Worm (Caenorhabditis elegans): ENCODE data around the gene ceh-18.
A peak's percentile ranks its signal among the peaks of the same experiment; 100 is the strongest.

The ceh-18 gene

DNA sequence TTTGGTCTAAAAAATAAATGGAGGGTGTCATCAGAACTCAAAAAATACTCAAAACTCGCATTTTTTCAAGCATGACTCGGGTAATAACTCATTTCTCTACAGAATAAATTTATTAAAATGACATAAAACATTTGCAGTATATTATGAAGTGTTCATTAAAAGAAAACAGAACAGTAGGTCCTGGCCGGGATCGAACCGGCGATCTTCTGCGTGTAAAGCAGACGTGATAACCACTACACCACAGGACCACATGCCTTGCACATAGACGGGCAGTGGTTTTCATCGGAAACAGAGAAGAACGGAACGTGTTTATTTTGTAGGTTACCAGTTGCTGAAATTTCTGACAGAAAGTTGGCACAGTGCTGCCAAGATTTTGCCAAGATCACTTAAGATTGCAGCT lies 64.2 kb downstream of the ceh-18 start (continued):
- TF ChIP-seq ztf-22 (GFP tag; optimal IDR thresholded peaks at IDR 0.05) = no peak
- TF ChIP-seq die-1 (tag; optimal IDR thresholded peaks at IDR 0.05) = peak; percentile 83
- peak; percentile 22 for TF ChIP-seq B0035.1 (tag; optimal IDR thresholded peaks at IDR 0.05)
- peak; percentile 37 for TF ChIP-seq nhr-80 (tag; optimal IDR thresholded peaks at IDR 0.05)
- TF ChIP-seq C17E4.6 (GFP tag; IDR thresholded peaks at IDR 0.05) = no peak
- TF ChIP-seq lag-1 (GFP tag; IDR thresholded peaks at IDR 0.05) = no peak
- TF ChIP-seq rcor-1 (GFP tag; IDR thresholded peaks at IDR 0.05) = peak; percentile 77
- peak; percentile 32 for TF ChIP-seq athp-1 (tag; optimal IDR thresholded peaks at IDR 0.05)
- TF ChIP-seq ets-4 (GFP tag; optimal IDR thresholded peaks at IDR 0.05) = no peak
- peak; percentile 42 for TF ChIP-seq attf-5 (GFP tag; optimal IDR thresholded peaks at IDR 0.05)
- TF ChIP-seq Y79H2A.3 (GFP tag; conservative IDR thresholded peaks at IDR 0.05) = peak; percentile 49; the same call in 1 of the 2 replicates
- no peak for TF ChIP-seq xnd-1 (tag; optimal IDR thresholded peaks at IDR 0.05)
- TF ChIP-seq chd-7 (tag; optimal IDR thresholded peaks at IDR 0.05) = peak; percentile 21
- TF ChIP-seq nhr-90 (tag; optimal IDR thresholded peaks at IDR 0.05) = peak; percentile 86
- TF ChIP-seq ceh-100 (GFP tag; IDR thresholded peaks at IDR 0.05) = no peak
- TF ChIP-seq mel-28 (tag; optimal IDR thresholded peaks at IDR 0.05; ENCODE audit: borderline replicate concordance) = no peak
- TF ChIP-seq F52B5.7 (tag; optimal IDR thresholded peaks at IDR 0.05) = peak; percentile 45
- TF ChIP-seq unc-130 (GFP tag; optimal IDR thresholded peaks at IDR 0.05) = peak; percentile 16
- TF ChIP-seq tbp1 (GFP tag; optimal IDR thresholded peaks at IDR 0.05) = peak; percentile 89
- TF ChIP-seq fkh-3 (tag; optimal IDR thresholded peaks at IDR 0.05) = no peak
- TF ChIP-seq madf-3 (GFP tag; IDR thresholded peaks at IDR 0.05) = peak; percentile 77; the same call in 1 of the 2 replicates
- TF ChIP-seq aptf-3 (GFP tag; IDR thresholded peaks at IDR 0.05) = no peak
- TF ChIP-seq hsf-1 (GFP tag; IDR thresholded peaks at IDR 0.05) = no peak
- no peak for TF ChIP-seq sdz-38 (tag; optimal IDR thresholded peaks at IDR 0.05)
- peak; percentile 51 for TF ChIP-seq mxl-1 (tag; optimal IDR thresholded peaks at IDR 0.05)
- TF ChIP-seq hrde-1 (tag; optimal IDR thresholded peaks at IDR 0.05; ENCODE audit: borderline replicate concordance) = no peak
- peak; percentile 61 for TF ChIP-seq nhr-179 (tag; optimal IDR thresholded peaks at IDR 0.05)
- no peak for TF ChIP-seq nhr-27 (tag; optimal IDR thresholded peaks at IDR 0.05)
- TF ChIP-seq lir-1 (GFP tag; conservative IDR thresholded peaks at IDR 0.05) = no peak
- TF ChIP-seq let-607 (tag; optimal IDR thresholded peaks at IDR 0.05) = peak in 1 of 2 experiments; percentile 34
- peak; percentile 65 for TF ChIP-seq ceh-27 (GFP tag; optimal IDR thresholded peaks at IDR 0.05)
- no peak for TF ChIP-seq egl-44 (GFP tag; IDR thresholded peaks at IDR 0.05)
- TF ChIP-seq somi-1 (GFP tag; optimal IDR thresholded peaks at IDR 0.05) = no peak
- peak; percentile 16; the same call in 1 of the 2 replicates for TF ChIP-seq nfyb-1 (GFP tag; IDR thresholded peaks at IDR 0.05)
- TF ChIP-seq K12H6.12 (tag; optimal IDR thresholded peaks at IDR 0.05) = no peak
- TF ChIP-seq F22D6.2 (tag; optimal IDR thresholded peaks at IDR 0.05) = no peak
- TF ChIP-seq K11D2.4 (GFP tag; IDR thresholded peaks at IDR 0.05) = no peak
- no peak for TF ChIP-seq ztf-28 (GFP tag; IDR thresholded peaks at IDR 0.05)
- TF ChIP-seq mcd-1 (GFP tag; IDR thresholded peaks at IDR 0.05) = peak; percentile 29; the same call in 1 of the 2 replicates
- no peak for TF ChIP-seq nhr-120 (GFP tag; IDR thresholded peaks at IDR 0.05)
- TF ChIP-seq F10E7.11 (tag; optimal IDR thresholded peaks at IDR 0.05) = peak; percentile 59
- TF ChIP-seq dpff-1 (tag; optimal IDR thresholded peaks at IDR 0.05) = no peak
- no peak for TF ChIP-seq nfya-1 (tag; optimal IDR thresholded peaks at IDR 0.05; ENCODE audit: borderline replicate concordance, insufficient read depth)
- TF ChIP-seq dox-1 (GFP tag; IDR thresholded peaks at IDR 0.05) = peak; percentile 82
- no peak for TF ChIP-seq cebp-1 (GFP tag; IDR thresholded peaks at IDR 0.05)
- no peak for TF ChIP-seq cebp-1 (tag; optimal IDR thresholded peaks at IDR 0.05)
- no peak for TF ChIP-seq aptf-2 (GFP tag; conservative IDR thresholded peaks at IDR 0.05)
- no peak for TF ChIP-seq hmg-20 (GFP tag; IDR thresholded peaks at IDR 0.05)
- TF ChIP-seq ztf-25 (GFP tag; IDR thresholded peaks at IDR 0.05) = peak; percentile 84; the same call in 1 of the 2 replicates
